Fruit fly (Drosophila melanogaster) whole organism, prepupa: Measurements from ENCODE around the gene m.

ENCODE experiments used
- Blimp-1 ChIP-seq: fragments of 200-800 bp; sonication (Bioruptor generic); optimal IDR thresholded peaks from 3 replicates; lab custom pipeline; 2017; ENCODE audit warnings: missing biosample characterization, missing genetic modification characterization, mild to moderate bottlenecking, moderate library complexity, missing genetic modification reagents
- CG10631 ChIP-seq: fragments of 200-800 bp; sonication (Bioruptor generic); optimal IDR thresholded peaks from 2 replicates; lab custom pipeline; 2016; ENCODE audit warnings: missing biosample characterization, missing genetic modification characterization
- CG11294 ChIP-seq: fragments of 200-800 bp; sonication (Bioruptor generic); IDR thresholded peaks from 2 replicates; pipeline ENCODE4 v1.3.6; 2022; ENCODE audit warnings: missing biosample characterization, missing genetic modification characterization
- CG11762 ChIP-seq: fragments of 200-800 bp; sonication (Bioruptor generic); optimal IDR thresholded peaks from 3 replicates; lab custom pipeline; 2016; ENCODE audit warnings: missing biosample characterization, missing genetic modification characterization; ENCODE audit not compliant: insufficient read depth
- CG11902 ChIP-seq: fragments of 200-800 bp; sonication (Bioruptor generic); optimal IDR thresholded peaks from 3 replicates; lab custom pipeline; 2016; ENCODE audit warnings: missing biosample characterization, missing genetic modification characterization
- CG15336 ChIP-seq: fragments of 200-800 bp; sonication (Bioruptor generic); IDR thresholded peaks from 2 replicates; pipeline ENCODE4 v1.3.6; 2022; ENCODE audit warnings: missing biosample characterization, missing genetic modification characterization
- CG1621 ChIP-seq: fragments of 200-800 bp; sonication (Bioruptor generic); optimal IDR thresholded peaks from 3 replicates; lab custom pipeline; 2018; ENCODE audit warnings: missing biosample characterization, mild to moderate bottlenecking, missing genetic modification characterization
- CG16779 ChIP-seq: fragments of 200-800 bp; sonication (Bioruptor generic); optimal IDR thresholded peaks from 3 replicates; lab custom pipeline; 2017; ENCODE audit warnings: missing biosample characterization, mild to moderate bottlenecking, missing genetic modification characterization
- CG3032 ChIP-seq: fragments of 200-800 bp; optimal IDR thresholded peaks from 2 replicates; lab custom pipeline; 2019; ENCODE audit warnings: missing biosample characterization, mild to moderate bottlenecking, missing genetic modification characterization, moderate library complexity
- CG31627 ChIP-seq: fragments of 200-800 bp; sonication (Bioruptor generic); optimal IDR thresholded peaks from 3 replicates; lab custom pipeline; 2016; ENCODE audit warnings: missing biosample characterization, missing genetic modification characterization
- CG34406 ChIP-seq: fragments of 200-800 bp; sonication (Bioruptor generic); optimal IDR thresholded peaks from 3 replicates; lab custom pipeline; 2016; ENCODE audit warnings: missing biosample characterization, missing genetic modification characterization
- CG3919 ChIP-seq: fragments of 200-800 bp; sonication (Bioruptor generic); optimal IDR thresholded peaks from 3 replicates; lab custom pipeline; 2016; ENCODE audit warnings: missing biosample characterization, missing genetic modification characterization
- CG4318 ChIP-seq: fragments of 200-800 bp; sonication (Bioruptor generic); optimal IDR thresholded peaks from 3 replicates; lab custom pipeline; 2017; ENCODE audit warnings: missing biosample characterization, mild to moderate bottlenecking, missing genetic modification characterization
- CG6163 ChIP-seq: fragments of 200-800 bp; sonication (Bioruptor generic); IDR thresholded peaks from 3 replicates; pipeline ENCODE4 v1.3.6; 2022; ENCODE audit warnings: missing biosample characterization, missing genetic modification characterization
- CG6792 ChIP-seq: fragments of 200-800 bp; sonication (Bioruptor generic); optimal IDR thresholded peaks from 3 replicates; lab custom pipeline; 2016; ENCODE audit warnings: missing biosample characterization, missing genetic modification characterization
- CG6808 ChIP-seq: fragments of 200-800 bp; sonication (Bioruptor generic); optimal IDR thresholded peaks from 3 replicates; lab custom pipeline; 2017; ENCODE audit warnings: missing biosample characterization, missing genetic modification characterization, mild to moderate bottlenecking, moderate library complexity, missing genetic modification reagents
- CG6854 ChIP-seq: fragments of 200-800 bp; sonication (Bioruptor generic); optimal IDR thresholded peaks from 2 replicates; lab custom pipeline; 2017; ENCODE audit warnings: missing biosample characterization, mild to moderate bottlenecking, missing genetic modification characterization
- CG8119 ChIP-seq: fragments of 200-800 bp; sonication (Bioruptor generic); IDR thresholded peaks from 3 replicates; pipeline ENCODE4 v1.3.6; 2022; ENCODE audit warnings: missing biosample characterization, missing genetic modification characterization
- CG8319 ChIP-seq: fragments of 200-800 bp; sonication (Bioruptor generic); optimal IDR thresholded peaks from 3 replicates; lab custom pipeline; 2016; ENCODE audit warnings: missing biosample characterization, missing genetic modification characterization
- CG8632 ChIP-seq: fragments of 200-800 bp; sonication (Bioruptor generic); optimal IDR thresholded peaks from 3 replicates; lab custom pipeline; 2016; ENCODE audit warnings: missing biosample characterization, missing genetic modification characterization
- CG9139 ChIP-seq: fragments of 200-800 bp; sonication (Bioruptor generic); optimal IDR thresholded peaks from 3 replicates; lab custom pipeline; 2017; ENCODE audit warnings: missing biosample characterization, mild to moderate bottlenecking, missing genetic modification characterization
- Eip75B ChIP-seq: fragments of 200-800 bp; sonication (Bioruptor generic); optimal IDR thresholded peaks from 3 replicates; lab custom pipeline; 2016; ENCODE audit warnings: missing biosample characterization, missing genetic modification characterization
- Eip78C ChIP-seq: fragments of 200-800 bp; sonication (Bioruptor generic); peaks from one replicate; lab custom pipeline; 2016; ENCODE audit warnings: missing biosample characterization, missing genetic modification characterization
- Ets96B ChIP-seq: fragments of 200-800 bp; optimal IDR thresholded peaks from 2 replicates; lab custom pipeline; 2019; ENCODE audit warnings: missing biosample characterization, mild to moderate bottlenecking, missing genetic modification characterization, moderate library complexity
- Hr38 ChIP-seq: sonication (Bioruptor generic); optimal IDR thresholded peaks from 2 replicates; lab custom pipeline; 2016; ENCODE audit warnings: missing biosample characterization, missing genetic modification characterization
- Hr39 ChIP-seq: fragments of 200-800 bp; sonication (Bioruptor generic); optimal IDR thresholded peaks from 2 replicates; lab custom pipeline; 2016; ENCODE audit warnings: missing biosample characterization, missing genetic modification characterization
- Hr4 ChIP-seq: fragments of 200-800 bp; sonication (Bioruptor generic); optimal IDR thresholded peaks from 3 replicates; lab custom pipeline; 2016; ENCODE audit warnings: missing biosample characterization, missing genetic modification characterization
- Lpt ChIP-seq: fragments of 200-800 bp; sonication (Bioruptor generic); optimal IDR thresholded peaks from 3 replicates; lab custom pipeline; 2016; ENCODE audit warnings: missing biosample characterization, missing genetic modification characterization
- OdsH ChIP-seq: fragments of 200-800 bp; sonication (Bioruptor generic); optimal IDR thresholded peaks from 3 replicates; lab custom pipeline; 2016; ENCODE audit warnings: missing biosample characterization, missing genetic modification characterization
- Smox ChIP-seq: fragments of 200-800 bp; sonication (Bioruptor generic); optimal IDR thresholded peaks from 3 replicates; lab custom pipeline; 2016; ENCODE audit warnings: missing biosample characterization, missing genetic modification characterization
- Sox102F ChIP-seq: fragments of 200-800 bp; sonication (Bioruptor generic); optimal IDR thresholded peaks from 2 replicates; lab custom pipeline; 2016; ENCODE audit warnings: missing biosample characterization, mild to moderate bottlenecking, missing genetic modification characterization
- Sox14 ChIP-seq: fragments of 200-800 bp; sonication (Bioruptor generic); optimal IDR thresholded peaks from 3 replicates; lab custom pipeline; 2016; ENCODE audit warnings: missing biosample characterization, missing genetic modification characterization
- cyc ChIP-seq: fragments of 200-800 bp; sonication (Bioruptor generic); optimal IDR thresholded peaks from 3 replicates; lab custom pipeline; 2016; ENCODE audit warnings: missing biosample characterization, missing genetic modification characterization
- dac ChIP-seq: fragments of 200-800 bp; sonication (Bioruptor generic); optimal IDR thresholded peaks from 2 replicates; lab custom pipeline; 2017; ENCODE audit warnings: missing biosample characterization, mild to moderate bottlenecking, missing genetic modification characterization
- dsx ChIP-seq: fragments of 200-800 bp; optimal IDR thresholded peaks from 3 replicates; lab custom pipeline; 2019; ENCODE audit warnings: missing biosample characterization, mild to moderate bottlenecking, missing genetic modification characterization, moderate library complexity; ENCODE audit not compliant: poor library complexity, severe bottlenecking
- eg ChIP-seq: fragments of 200-800 bp; sonication (Bioruptor generic); IDR thresholded peaks from 3 replicates; pipeline ENCODE4 v1.3.6; 2022; ENCODE audit warnings: missing biosample characterization, missing genetic modification characterization
- esn ChIP-seq: fragments of 200-800 bp; sonication (Bioruptor generic); optimal IDR thresholded peaks from 2 replicates; lab custom pipeline; 2016; ENCODE audit warnings: missing biosample characterization, mild to moderate bottlenecking, missing genetic modification characterization, moderate library complexity
- fd59A ChIP-seq: fragments of 200-800 bp; sonication (Bioruptor generic); optimal IDR thresholded peaks from 2 replicates; lab custom pipeline; 2017; ENCODE audit warnings: missing biosample characterization, mild to moderate bottlenecking, missing genetic modification characterization, missing genetic modification reagents
- fd85E ChIP-seq: fragments of 200-800 bp; sonication (Bioruptor generic); optimal IDR thresholded peaks from 3 replicates; lab custom pipeline; 2016; ENCODE audit warnings: missing biosample characterization, missing genetic modification characterization
- fkh ChIP-seq: fragments of 200-800 bp; sonication (Bioruptor generic); optimal IDR thresholded peaks from 3 replicates; lab custom pipeline; 2017; ENCODE audit warnings: missing biosample characterization, mild to moderate bottlenecking, missing genetic modification characterization, moderate library complexity
- lz ChIP-seq: fragments of 200-800 bp; sonication (Bioruptor generic); optimal IDR thresholded peaks from 3 replicates; lab custom pipeline; 2016; ENCODE audit warnings: missing biosample characterization, missing genetic modification characterization
- net ChIP-seq: fragments of 200-800 bp; sonication (Bioruptor generic); optimal IDR thresholded peaks from 3 replicates; lab custom pipeline; 2016; ENCODE audit warnings: missing biosample characterization, missing genetic modification characterization
- pdm3 ChIP-seq: fragments of 200-800 bp; sonication (Bioruptor generic); optimal IDR thresholded peaks from 3 replicates; lab custom pipeline; 2016; ENCODE audit warnings: missing biosample characterization, missing genetic modification characterization
- salr ChIP-seq, 2 experiments: fragments of 200-800 bp; sonication (Bioruptor generic); optimal IDR thresholded peaks; 3 replicates each; lab custom pipeline; 2016 to 2018; ENCODE audit warnings: missing biosample characterization in 2 of 2, missing genetic modification characterization in 2 of 2, mild to moderate bottlenecking in 1 of 2
- svp ChIP-seq: fragments of 200-800 bp; sonication (Bioruptor generic); peaks from one replicate; lab custom pipeline; 2016; ENCODE audit warnings: missing biosample characterization, missing genetic modification characterization
- vri ChIP-seq: fragments of 200-800 bp; sonication (Bioruptor generic); optimal IDR thresholded peaks from 3 replicates; lab custom pipeline; 2016; ENCODE audit warnings: missing biosample characterization, mild to moderate bottlenecking, missing genetic modification characterization

Gene m

DNA sequence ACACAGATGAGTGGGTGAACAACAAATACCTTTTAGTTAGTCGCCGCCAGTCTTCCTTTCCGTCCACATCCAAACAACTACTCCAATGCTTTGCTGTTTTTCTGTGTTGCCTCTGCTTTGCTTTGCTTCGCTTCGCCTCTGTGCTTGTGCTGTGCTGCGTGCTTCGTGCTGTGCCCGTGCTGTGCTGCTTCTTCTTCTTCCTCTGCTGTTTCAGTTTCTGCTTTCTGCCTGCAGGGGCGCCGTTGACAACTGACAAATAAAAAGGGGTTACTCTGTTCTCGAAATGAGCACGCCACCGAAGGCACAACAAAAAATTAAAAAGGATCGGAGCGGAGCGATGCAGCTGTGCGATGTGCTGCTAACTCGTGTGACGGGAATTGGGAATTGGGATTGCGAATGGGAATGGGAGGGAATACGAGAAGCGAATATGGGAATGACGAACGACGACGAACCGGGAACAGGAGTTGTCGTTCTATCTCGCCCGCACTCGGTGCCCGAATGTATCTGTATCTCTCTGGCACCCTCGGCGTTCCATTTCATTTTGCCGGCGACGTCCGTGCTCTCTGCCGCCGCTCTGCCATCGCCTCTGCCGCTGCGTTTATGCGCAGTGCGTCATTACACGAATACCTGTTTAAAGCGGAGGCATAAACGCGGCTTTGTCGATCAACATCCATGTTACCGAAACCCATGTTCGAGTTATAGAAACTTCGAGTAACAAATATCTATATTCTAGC lies 39.4 kb upstream of the m start (continued):
- TF ChIP-seq CG6792 (no peak), Blimp-1 (GFP tag; lab: Kevin White, UChicago) (no peak), dac (peak; percentile 31), Eip78C (GFP tag; lab: Kevin White, UChicago) (peak; percentile 80), lz (GFP tag; lab: Kevin White, UChicago) (peak; percentile 58), Sox102F (GFP tag; lab: Kevin White, UChicago) (peak; percentile 49), pdm3 (no peak), CG8632 (GFP tag; lab: Kevin White, UChicago) (no peak), CG6854 (no peak), CG8119 (peak; percentile 40; the same call in 1 of the 3 replicates), CG11902 (GFP tag; lab: Kevin White, UChicago) (no peak), CG6163 (GFP tag; lab: Robert Waterston, UW) (peak; percentile 83), CG31627 (GFP tag; lab: Kevin White, UChicago) (peak; percentile 9), vri (GFP tag; lab: Kevin White, UChicago) (no peak), fd85E (GFP tag; lab: Kevin White, UChicago) (no peak), Ets96B (tag; lab: Kevin White, UChicago) (no peak), cyc (GFP tag; lab: Kevin White, UChicago) (peak; percentile 15), Sox14 (GFP tag; lab: Kevin White, UChicago) (peak; percentile 43)

DNA sequence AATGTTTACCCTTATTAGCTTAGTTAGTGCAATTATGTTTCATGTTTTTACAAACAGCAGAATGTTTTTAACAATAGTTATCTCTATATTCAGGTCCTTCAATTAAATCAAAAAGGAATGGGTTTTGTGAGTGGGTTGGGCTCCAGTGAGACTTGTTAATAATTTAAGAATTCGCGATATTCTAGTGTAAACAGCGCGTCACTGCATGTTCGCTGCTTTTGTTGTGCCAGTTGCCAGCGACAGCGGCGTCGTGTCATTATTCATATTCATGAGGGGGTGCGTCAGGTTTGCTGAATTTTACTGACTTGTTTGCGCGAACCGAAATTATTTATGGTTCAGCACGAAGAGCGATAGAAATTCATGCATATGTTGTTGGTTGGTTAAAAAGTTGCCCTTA lies 38.8 kb upstream of the m start, which contains the start of gene Amun:
Gene Amun, minus strand, starts transcription at position 303 of the 397 bp plus-strand sequence.
- TF ChIP-seq Blimp-1 (GFP tag; lab: Kevin White, UChicago) = no peak
- peak; percentile 52 for TF ChIP-seq pdm3
- no peak for TF ChIP-seq CG1621
- peak; percentile 26 for TF ChIP-seq fd59A (GFP tag; lab: Kevin White, UChicago)
- no peak for TF ChIP-seq dac
- TF ChIP-seq Smox (GFP tag; lab: Kevin White, UChicago) = peak; percentile 63
- peak; percentile 62 for TF ChIP-seq CG31627 (GFP tag; lab: Kevin White, UChicago)
- no peak for TF ChIP-seq Lpt (GFP tag; lab: Kevin White, UChicago)
- TF ChIP-seq cyc (GFP tag; lab: Kevin White, UChicago) = peak; percentile 25
- peak; percentile 42 for TF ChIP-seq CG3032 (tag; lab: Kevin White, UChicago)
- peak; percentile 5 for TF ChIP-seq Hr4 (GFP tag; lab: Kevin White, UChicago)
- peak; percentile 36 for TF ChIP-seq Eip75B (GFP tag; lab: Kevin White, UChicago)
- peak in 1 of 2 experiments; percentile 63 for TF ChIP-seq salr (GFP tag; optimal IDR thresholded peaks at IDR 0.05; lab: Kevin White, UChicago)
- TF ChIP-seq CG3919 (GFP tag; lab: Kevin White, UChicago) = peak; percentile 26
- peak; percentile 16 for TF ChIP-seq CG4318 (GFP tag; lab: Kevin White, UChicago)
- no peak for TF ChIP-seq CG16779 (tag; lab: Kevin White, UChicago)
- no peak for TF ChIP-seq CG8319 (GFP tag; lab: Kevin White, UChicago)
- TF ChIP-seq Sox102F (GFP tag; lab: Kevin White, UChicago) = no peak
- no peak for TF ChIP-seq Ets96B (tag; lab: Kevin White, UChicago)
- no peak for TF ChIP-seq CG8632 (GFP tag; lab: Kevin White, UChicago)
- TF ChIP-seq CG11762 = no peak
- peak; percentile 16 for TF ChIP-seq CG10631
- no peak for TF ChIP-seq Hr38 (GFP tag; lab: Kevin White, UChicago)
- TF ChIP-seq CG8119 = 0 out of 3 replicates have a peak, but pooled peaks have one; percentile 20
- peak; percentile 62 for TF ChIP-seq esn (GFP tag; lab: Kevin White, UChicago)
- TF ChIP-seq OdsH (GFP tag; lab: Kevin White, UChicago) = peak; percentile 53
- TF ChIP-seq Hr39 (GFP tag; lab: Kevin White, UChicago) = peak; percentile 63
- TF ChIP-seq CG34406 (GFP tag; lab: Kevin White, UChicago) = no peak
- TF ChIP-seq CG6808 (GFP tag; lab: Kevin White, UChicago) = peak; percentile 36
- peak; percentile 43 for TF ChIP-seq Sox14 (GFP tag; lab: Kevin White, UChicago)
- peak; percentile 41 for TF ChIP-seq svp (GFP tag; lab: Kevin White, UChicago)
- peak; percentile 38 for TF ChIP-seq dsx
- TF ChIP-seq CG9139 (GFP tag; lab: Kevin White, UChicago) = no peak
- peak; percentile 44 for TF ChIP-seq net (GFP tag; lab: Kevin White, UChicago)
- peak; percentile 18; the same call in 1 of the 2 replicates for TF ChIP-seq CG15336 (GFP tag; lab: Robert Waterston, UW)
- TF ChIP-seq fkh (GFP tag; lab: Kevin White, UChicago) = peak; percentile 62
- TF ChIP-seq CG6163 (GFP tag; lab: Robert Waterston, UW) = no peak; the same call in none of the 3 replicates
- TF ChIP-seq CG6792 = peak; percentile 43
- no peak; the same call in 1 of the 2 replicates for TF ChIP-seq CG11294 (GFP tag; lab: Robert Waterston, UW)
- peak; percentile 41 for TF ChIP-seq vri (GFP tag; lab: Kevin White, UChicago)
- peak; percentile 41 for TF ChIP-seq eg (GFP tag; lab: Robert Waterston, UW)
